Fruit fly (Drosophila melanogaster): ENCODE measurements around the gene AOX3.

Gene AOX3

DNA sequence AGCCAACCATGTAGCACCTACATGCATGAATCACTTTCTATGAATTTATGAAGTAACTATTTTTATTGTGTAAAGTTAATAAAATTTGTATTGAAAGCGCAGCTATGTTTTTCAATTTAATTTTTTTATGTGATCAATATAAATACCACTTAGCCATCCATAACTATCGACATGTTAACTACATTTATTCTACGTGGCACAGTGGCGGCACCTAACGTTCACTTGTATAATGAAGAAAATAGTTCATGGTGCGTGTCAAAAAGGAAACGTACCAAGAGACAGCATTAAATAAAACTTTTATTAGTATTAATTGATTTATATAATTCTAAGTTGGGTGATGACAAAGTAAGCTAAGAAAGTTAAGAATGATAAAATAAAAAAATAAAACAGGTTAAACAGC lies 54.8 kb downstream of the AOX3 start (continued):
- TF ChIP-seq CG12236 (GFP tag; optimal IDR thresholded peaks at IDR 0.05) (no peak), az2 (GFP tag; optimal IDR thresholded peaks at IDR 0.05) (peak; percentile 18), Doc3 (GFP tag; IDR thresholded peaks at IDR 0.05; ENCODE audit: partially characterized antibody) (no peak), CHES-1-like (GFP tag; optimal IDR thresholded peaks at IDR 0.05) (no peak), NfI (GFP tag; optimal IDR thresholded peaks at IDR 0.05) (peak; percentile 13)
